Fruit fly (Drosophila melanogaster): ENCODE measurements around the gene CG3222.

The CG3222 gene

dm6 chr3L:9638971-9639370 is 40.2 kb downstream of the CG3222 start, which contains the start of gene CG18179:
Gene CG18179 (plus strand): TSS chr3L:9639271.
- TF ChIP-seq Dif (GFP tag; optimal IDR thresholded peaks at IDR 0.05; ENCODE audit: partially characterized antibody): no peak
- TF ChIP-seq brk (GFP tag; optimal IDR thresholded peaks at IDR 0.05): no peak
- TF ChIP-seq Hnf4 (GFP tag; optimal IDR thresholded peaks at IDR 0.05): no peak

dm6 chr3L:9640713-9641112 is 41.9 kb downstream of the CG3222 start, which contains the start of gene CG18180:
Gene CG18180 (plus strand): TSS chr3L:9641013.
- no peak for TF ChIP-seq foxo (GFP tag; optimal IDR thresholded peaks at IDR 0.05)
- no peak for TF ChIP-seq dl (GFP tag; optimal IDR thresholded peaks at IDR 0.05; ENCODE audit: insufficient read depth in 1 of 2, partially characterized antibody in 2 of 2)
- no peak for TF ChIP-seq sv (GFP tag; optimal IDR thresholded peaks at IDR 0.05)
- TF ChIP-seq N (GFP tag; optimal IDR thresholded peaks at IDR 0.05): no peak
- no peak for TF ChIP-seq woc (GFP tag; optimal IDR thresholded peaks at IDR 0.05)
- no peak for TF ChIP-seq psq (GFP tag; optimal IDR thresholded peaks at IDR 0.05)
- no peak for TF ChIP-seq dsf (GFP tag; optimal IDR thresholded peaks at IDR 0.05; ENCODE audit: borderline replicate concordance)
- TF ChIP-seq h (GFP tag; optimal IDR thresholded peaks at IDR 0.05): no peak
- TF ChIP-seq rgr (GFP tag; optimal IDR thresholded peaks at IDR 0.05): no peak
- no peak for TF ChIP-seq brk (GFP tag; optimal IDR thresholded peaks at IDR 0.05)

- TF ChIP-seq sage (GFP tag; optimal IDR thresholded peaks at IDR 0.05): no peak
- no peak for TF ChIP-seq Rel (GFP tag; optimal IDR thresholded peaks at IDR 0.05)
- no peak for TF ChIP-seq Rel (tag; optimal IDR thresholded peaks at IDR 0.05)
- no peak for TF ChIP-seq dmrt93B (GFP tag; optimal IDR thresholded peaks at IDR 0.05)
- no peak for TF ChIP-seq Hr78 (GFP tag; optimal IDR thresholded peaks at IDR 0.05)
- no peak for TF ChIP-seq brk (GFP tag; optimal IDR thresholded peaks at IDR 0.05)
- no peak for TF ChIP-seq CrebA (GFP tag; optimal IDR thresholded peaks at IDR 0.05; ENCODE audit: borderline replicate concordance)
- no peak for TF ChIP-seq rgr (GFP tag; optimal IDR thresholded peaks at IDR 0.05)
- TF ChIP-seq dsf (GFP tag; optimal IDR thresholded peaks at IDR 0.05; ENCODE audit: borderline replicate concordance): no peak
- no peak for TF ChIP-seq Hnf4 (GFP tag; optimal IDR thresholded peaks at IDR 0.05)
- TF ChIP-seq OdsH (GFP tag; optimal IDR thresholded peaks at IDR 0.05): no peak
- no peak for TF ChIP-seq Dfd (GFP tag; optimal IDR thresholded peaks at IDR 0.05)
- TF ChIP-seq Dif (GFP tag; optimal IDR thresholded peaks at IDR 0.05; ENCODE audit: partially characterized antibody): no peak
- no peak for TF ChIP-seq Hr83 (GFP tag; optimal IDR thresholded peaks at IDR 0.05; ENCODE audit: poor library complexity, severe bottlenecking)
- no peak for TF ChIP-seq Abd-B (GFP tag; optimal IDR thresholded peaks at IDR 0.05)
Observed at dm6 chr3L:9643762-9644161, 45.0 kb downstream of the CG3222 start, which contains the start of gene CNMaR. Gene CNMaR (plus strand): TSS chr3L:9644109.

Data from whole organism, wandering third instar larva.